Worm (Caenorhabditis elegans) whole organism, mixed stage, embryonic: ENCODE results near the gene srg-51.

Experiments
- M03D4.4 ChIP-seq: sonication (generic microtip); optimal IDR thresholded peaks from 2 replicates; lab custom pipeline; 2017; ENCODE audit warnings: mild to moderate bottlenecking, missing genetic modification characterization, missing compliant biosample characterization
- bed-3 ChIP-seq: fragments of 200-800 bp; sonication (Bioruptor generic); optimal IDR thresholded peaks from 3 replicates; lab custom pipeline; 2018; ENCODE audit warnings: mild to moderate bottlenecking, missing genetic modification characterization, moderate library complexity, missing compliant biosample characterization
- blmp-1 ChIP-seq: fragments of 150-350 bp; optimal IDR thresholded peaks from 2 replicates; lab custom pipeline; 2014; ENCODE audit warnings: missing biosample characterization, missing genetic modification characterization
- ceh-39 ChIP-seq: fragments of 150-350 bp; optimal IDR thresholded peaks from 2 replicates; lab custom pipeline; 2014; ENCODE audit warnings: missing biosample characterization, missing genetic modification characterization
- ceh-43 ChIP-seq: fragments of 200-800 bp; sonication (Bioruptor generic); optimal IDR thresholded peaks from 2 replicates; lab custom pipeline; 2018; ENCODE audit warnings: mild to moderate bottlenecking, missing genetic modification characterization, moderate library complexity, missing compliant biosample characterization
- ceh-83 ChIP-seq: fragments of 200-800 bp; sonication (Bioruptor generic); optimal IDR thresholded peaks from 2 replicates; lab custom pipeline; 2018; ENCODE audit warnings: mild to moderate bottlenecking, missing genetic modification characterization, missing compliant biosample characterization
- ces-1 ChIP-seq: fragments of 150-350 bp; optimal IDR thresholded peaks from 2 replicates; lab custom pipeline; 2014; ENCODE audit warnings: missing biosample characterization, missing genetic modification reagents, missing genetic modification characterization
- cnd-1 ChIP-seq: fragments of 200-800 bp; sonication (Bioruptor generic); optimal IDR thresholded peaks from 2 replicates; lab custom pipeline; 2018; ENCODE audit warnings: mild to moderate bottlenecking, missing genetic modification characterization, missing compliant biosample characterization
- drap-1 ChIP-seq: fragments of 200-800 bp; sonication (Bioruptor generic); optimal IDR thresholded peaks from 3 replicates; lab custom pipeline; 2018; ENCODE audit warnings: mild to moderate bottlenecking, missing genetic modification characterization, missing compliant biosample characterization
- elt-1 ChIP-seq: sonication (generic microtip); optimal IDR thresholded peaks from 2 replicates; lab custom pipeline; 2017; ENCODE audit warnings: missing genetic modification characterization, mild to moderate bottlenecking, missing compliant biosample characterization, antibody characterized with exemption, moderate library complexity, borderline replicate concordance; ENCODE audit not compliant: insufficient read depth
- elt-3 ChIP-seq: fragments of 150-350 bp; optimal IDR thresholded peaks from 2 replicates; lab custom pipeline; 2014; ENCODE audit warnings: missing biosample characterization, missing genetic modification characterization
- flh-1 ChIP-seq: fragments of 200-800 bp; sonication (Bioruptor generic); optimal IDR thresholded peaks from 2 replicates; lab custom pipeline; 2018; ENCODE audit warnings: mild to moderate bottlenecking, missing genetic modification characterization, moderate library complexity, missing compliant biosample characterization
- ham-2 ChIP-seq: fragments of 200-800 bp; sonication (Bioruptor generic); optimal IDR thresholded peaks from 2 replicates; lab custom pipeline; 2018; ENCODE audit warnings: mild to moderate bottlenecking, missing genetic modification characterization, missing compliant biosample characterization
- hlh-1 ChIP-seq: fragments of 150-350 bp; optimal IDR thresholded peaks from 2 replicates; lab custom pipeline; 2014; ENCODE audit warnings: missing biosample characterization, missing genetic modification reagents, missing genetic modification characterization
- lin-13 ChIP-seq: fragments of 150-350 bp; optimal IDR thresholded peaks from 2 replicates; lab custom pipeline; 2014; ENCODE audit warnings: missing biosample characterization, missing genetic modification characterization
- lin-32 ChIP-seq: fragments of 200-800 bp; sonication (Bioruptor generic); optimal IDR thresholded peaks from 2 replicates; lab custom pipeline; 2018; ENCODE audit warnings: mild to moderate bottlenecking, missing genetic modification characterization, missing compliant biosample characterization
- mab-5 ChIP-seq: fragments of 150-350 bp; optimal IDR thresholded peaks from 2 replicates; lab custom pipeline; 2014; ENCODE audit warnings: missing biosample characterization, missing genetic modification characterization
- mep-1 ChIP-seq: fragments of 150-350 bp; optimal IDR thresholded peaks from 2 replicates; lab custom pipeline; 2017; ENCODE audit warnings: missing biosample characterization, missing genetic modification reagents, missing genetic modification characterization, inconsistent platforms
- mls-2 ChIP-seq: sonication (generic microtip); optimal IDR thresholded peaks from 2 replicates; lab custom pipeline; 2016; ENCODE audit warnings: mild to moderate bottlenecking, missing genetic modification characterization, moderate library complexity, missing compliant biosample characterization
- nhr-12 ChIP-seq: fragments of 150-350 bp; optimal IDR thresholded peaks from 2 replicates; lab custom pipeline; 2014; ENCODE audit warnings: missing biosample characterization, missing genetic modification characterization
- nhr-237 ChIP-seq: fragments of 150-350 bp; optimal IDR thresholded peaks from 2 replicates; lab custom pipeline; 2014; ENCODE audit warnings: missing biosample characterization, missing genetic modification characterization
- nhr-28 ChIP-seq: fragments of 150-350 bp; optimal IDR thresholded peaks from 2 replicates; lab custom pipeline; 2014; ENCODE audit warnings: missing biosample characterization, missing genetic modification characterization
- nhr-76 ChIP-seq: sonication (generic microtip); optimal IDR thresholded peaks from 2 replicates; lab custom pipeline; 2017; ENCODE audit warnings: missing biosample characterization, missing genetic modification characterization
- pha-4 ChIP-seq: fragments of 150-350 bp; optimal IDR thresholded peaks from 2 replicates; lab custom pipeline; 2018; ENCODE audit warnings: missing biosample characterization, missing genetic modification reagents, missing genetic modification characterization
- sem-2 ChIP-seq: fragments of 200-800 bp; sonication (Bioruptor generic); optimal IDR thresholded peaks from 2 replicates; lab custom pipeline; 2018; ENCODE audit warnings: mild to moderate bottlenecking, missing genetic modification characterization, missing compliant biosample characterization
- snpc-4 ChIP-seq: fragments of 150-350 bp; optimal IDR thresholded peaks from 2 replicates; lab custom pipeline; 2014; ENCODE audit warnings: missing biosample characterization, missing genetic modification characterization
- sptf-1 ChIP-seq: sonication (generic microtip); optimal IDR thresholded peaks from 2 replicates; lab custom pipeline; 2017; ENCODE audit warnings: mild to moderate bottlenecking, missing genetic modification characterization, moderate library complexity, missing compliant biosample characterization
- tbx-8 ChIP-seq: fragments of 200-800 bp; sonication (Bioruptor generic); optimal IDR thresholded peaks from 2 replicates; lab custom pipeline; 2018; ENCODE audit warnings: mild to moderate bottlenecking, missing genetic modification characterization, moderate library complexity, missing compliant biosample characterization
- unc-120 ChIP-seq: sonication (generic microtip); optimal IDR thresholded peaks from 2 replicates; lab custom pipeline; 2017; ENCODE audit warnings: missing genetic modification characterization, missing compliant biosample characterization; ENCODE audit not compliant: poor library complexity, severe bottlenecking
- unc-39 ChIP-seq: fragments of 150-350 bp; optimal IDR thresholded peaks from 2 replicates; lab custom pipeline; 2014; ENCODE audit warnings: missing biosample characterization, missing genetic modification characterization
- unc-62 ChIP-seq: fragments of 150-350 bp; optimal IDR thresholded peaks from 2 replicates; lab custom pipeline; 2014; ENCODE audit warnings: missing biosample characterization, missing genetic modification reagents, missing genetic modification characterization
- zip-8 ChIP-seq: fragments of 150-350 bp; optimal IDR thresholded peaks from 2 replicates; lab custom pipeline; 2014; ENCODE audit warnings: missing biosample characterization, missing genetic modification characterization
- ztf-11 ChIP-seq: fragments of 150-350 bp; optimal IDR thresholded peaks from 2 replicates; lab custom pipeline; 2014; ENCODE audit warnings: missing biosample characterization, missing genetic modification characterization

srg-51 gene

ce11 chrIV:15140832-15141231 is at the start of gene srg-51:
srg-51 (minus strand) TSS chrIV:15140932.
- TF ChIP-seq elt-3 (tag; lab: Kevin White, UChicago) (no peak), tbx-8 (GFP tag; lab: Kevin White, UChicago) (no peak), blmp-1 (no peak), nhr-76 (tag; lab: Kevin White, UChicago) (no peak), sem-2 (no peak), snpc-4 (tag; lab: Kevin White, UChicago) (no peak), unc-120 (tag; lab: Kevin White, UChicago) (no peak), ham-2 (GFP tag; lab: Kevin White, UChicago) (no peak), nhr-237 (tag; lab: Kevin White, UChicago) (no peak), elt-1 (no peak)

ce11 chrIV:15187517-15188181 is 46.9 kb upstream of the srg-51 start:
- TF ChIP-seq pha-4 (tag; lab: Kevin White, UChicago) (no peak), bed-3 (GFP tag; lab: Kevin White, UChicago) (no peak), lin-13 (tag; lab: Kevin White, UChicago) (no peak), zip-8 (tag; lab: Kevin White, UChicago) (no peak), flh-1 (GFP tag; lab: Kevin White, UChicago) (no peak), mls-2 (tag; lab: Kevin White, UChicago) (no peak), ceh-39 (tag; lab: Kevin White, UChicago) (no peak), unc-39 (no peak), elt-3 (tag; lab: Kevin White, UChicago) (no peak), drap-1 (no peak)

- no peak for TF ChIP-seq lin-13 (tag; lab: Kevin White, UChicago)
- no peak for TF ChIP-seq tbx-8 (GFP tag; lab: Kevin White, UChicago)
- TF ChIP-seq ceh-43 (GFP tag; lab: Kevin White, UChicago) = no peak
- no peak for TF ChIP-seq lin-32
- TF ChIP-seq elt-1 = no peak
- TF ChIP-seq flh-1 (GFP tag; lab: Kevin White, UChicago) = no peak
- TF ChIP-seq mep-1 (tag; lab: Kevin White, UChicago) = no peak
- no peak for TF ChIP-seq hlh-1
- no peak for TF ChIP-seq ceh-83
- TF ChIP-seq cnd-1 = no peak
- TF ChIP-seq nhr-28 (tag; lab: Kevin White, UChicago) = no peak
- TF ChIP-seq unc-62 = no peak
- TF ChIP-seq ham-2 (GFP tag; lab: Kevin White, UChicago) = no peak
- TF ChIP-seq ces-1 (GFP tag; lab: Kevin White, UChicago) = no peak
- no peak for TF ChIP-seq mab-5
Measured at ce11 chrIV:15179615-15180014, 38.9 kb upstream of the srg-51 start, which contains the start of gene srd-23. srd-23 (plus strand) TSS chrIV:15179915.

ce11 chrIV:15175487-15176128 is 34.9 kb upstream of the srg-51 start, which contains the start of gene Y40H7A.4:
Y40H7A.4 (minus strand) TSS chrIV:15175537.
- TF ChIP-seq M03D4.4 = no peak
- TF ChIP-seq elt-3 (tag; lab: Kevin White, UChicago) = no peak
- TF ChIP-seq ztf-11 (tag; lab: Kevin White, UChicago) = no peak
- TF ChIP-seq zip-8 (tag; lab: Kevin White, UChicago) = no peak
- no peak for TF ChIP-seq ceh-83
- no peak for TF ChIP-seq blmp-1
- TF ChIP-seq unc-62 = no peak
- TF ChIP-seq nhr-237 (tag; lab: Kevin White, UChicago) = no peak
- TF ChIP-seq hlh-1 = no peak
- TF ChIP-seq unc-39 = no peak
- TF ChIP-seq snpc-4 (tag; lab: Kevin White, UChicago) = no peak
- TF ChIP-seq mab-5 = no peak
- TF ChIP-seq lin-13 (tag; lab: Kevin White, UChicago) = no peak
- TF ChIP-seq flh-1 (GFP tag; lab: Kevin White, UChicago) = no peak
- TF ChIP-seq, all 35 proteins: peak for 0

ce11 chrIV:15168442-15168841 is 27.7 kb upstream of the srg-51 start:
- no peak for TF ChIP-seq cnd-1
- TF ChIP-seq unc-120 (tag; lab: Kevin White, UChicago) = no peak
- no peak for TF ChIP-seq flh-1 (GFP tag; lab: Kevin White, UChicago)
- TF ChIP-seq unc-39 = no peak
- no peak for TF ChIP-seq pha-4 (tag; lab: Kevin White, UChicago)
- no peak for TF ChIP-seq blmp-1
- no peak for TF ChIP-seq lin-32
- TF ChIP-seq nhr-28 (tag; lab: Kevin White, UChicago) = no peak
- TF ChIP-seq mab-5 = no peak
- no peak for TF ChIP-seq ceh-43 (GFP tag; lab: Kevin White, UChicago)
- TF ChIP-seq ces-1 (GFP tag; lab: Kevin White, UChicago) = no peak
- no peak for TF ChIP-seq mep-1 (tag; lab: Kevin White, UChicago)
- no peak for TF ChIP-seq nhr-12 (tag; lab: Kevin White, UChicago)
- no peak for TF ChIP-seq ham-2 (GFP tag; lab: Kevin White, UChicago)
- TF ChIP-seq elt-1 = no peak
- no peak for TF ChIP-seq M03D4.4
- TF ChIP-seq bed-3 (GFP tag; lab: Kevin White, UChicago) = no peak
- no peak for TF ChIP-seq sptf-1 (tag; lab: Kevin White, UChicago)
- TF ChIP-seq ceh-83 = no peak
- TF ChIP-seq lin-13 (tag; lab: Kevin White, UChicago) = no peak
